Fruit fly (Drosophila melanogaster) whole organism, wandering third instar larva: ENCODE data around the gene CG6933.
A peak's percentile ranks its signal among the peaks of the same experiment; 100 is the strongest.

Source experiments
- Abd-B ChIP-seq: fragments of >200 bp; optimal IDR thresholded peaks from 2 replicates; lab custom pipeline; 2017; ENCODE audit warnings: missing biosample characterization, missing genetic modification characterization
- CG9705 ChIP-seq: fragments of 200-800 bp; sonication (Bioruptor generic); optimal IDR thresholded peaks from 2 replicates; lab custom pipeline; 2018; ENCODE audit warnings: missing biosample characterization, mild to moderate bottlenecking, missing genetic modification characterization
- CrebA ChIP-seq: fragments of 200-800 bp; sonication (Bioruptor generic); optimal IDR thresholded peaks from 2 replicates; lab custom pipeline; 2016; ENCODE audit warnings: missing biosample characterization, mild to moderate bottlenecking, missing genetic modification characterization, borderline replicate concordance
- Dfd ChIP-seq: fragments of >200 bp; optimal IDR thresholded peaks from 2 replicates; lab custom pipeline; 2017; ENCODE audit warnings: missing biosample characterization, missing genetic modification characterization
- Dif ChIP-seq: fragments of 200-275, 200-300 bp; sonication (Bioruptor generic); optimal IDR thresholded peaks from 2 replicates; lab custom pipeline; 2018; ENCODE audit warnings: missing biosample characterization, missing genetic modification characterization; ENCODE audit not compliant: partially characterized antibody
- GATAd ChIP-seq: sonication (Bioruptor generic); optimal IDR thresholded peaks from 2 replicates; lab custom pipeline; 2016; ENCODE audit warnings: missing biosample characterization, missing genetic modification characterization
- Myc ChIP-seq: fragments of >200 bp; optimal IDR thresholded peaks from 2 replicates; lab custom pipeline; 2017
- N ChIP-seq: fragments of >200 bp; optimal IDR thresholded peaks from 2 replicates; lab custom pipeline; 2018; ENCODE audit warnings: missing biosample characterization, missing external identifiers, missing genetic modification characterization
- Rel ChIP-seq, 2 experiments: fragments of 200-800 bp; sonication (Bioruptor generic) in 1 of 2; optimal IDR thresholded peaks; 2 replicates in 1 of 2; 3 replicates in 1 of 2; lab custom pipeline; 2016 to 2019; ENCODE audit warnings: mild to moderate bottlenecking in 2 of 2, missing biosample characterization in 2 of 2, missing genetic modification characterization in 2 of 2, moderate library complexity in 1 of 2
- dmrt93B ChIP-seq: fragments of 200-800 bp; sonication (Bioruptor generic); optimal IDR thresholded peaks from 2 replicates; lab custom pipeline; 2018; ENCODE audit warnings: missing biosample characterization, mild to moderate bottlenecking, missing genetic modification characterization
- dsf ChIP-seq: sonication (Bioruptor generic); optimal IDR thresholded peaks from 2 replicates; lab custom pipeline; 2016; ENCODE audit warnings: missing biosample characterization, missing genetic modification characterization, borderline replicate concordance
- ey ChIP-seq: fragments of 200-800 bp; sonication (Bioruptor generic); optimal IDR thresholded peaks from 2 replicates; lab custom pipeline; 2016; ENCODE audit warnings: missing biosample characterization, missing genetic modification characterization
- foxo ChIP-seq, 2 experiments: fragments of 200-800 bp; sonication (Bioruptor generic); optimal IDR thresholded peaks; 2 replicates in 1 of 2; 3 replicates in 1 of 2; lab custom pipeline; 2016 to 2017; ENCODE audit warnings: missing biosample characterization in 2 of 2, missing genetic modification characterization in 2 of 2
- fru ChIP-seq: fragments of 200-800 bp; sonication (Bioruptor generic); optimal IDR thresholded peaks from 3 replicates; lab custom pipeline; 2016; ENCODE audit warnings: missing biosample characterization, mild to moderate bottlenecking, missing genetic modification characterization
- jim ChIP-seq: fragments of 175-275, 200-325 bp; sonication (Bioruptor generic); optimal IDR thresholded peaks from 2 replicates; lab custom pipeline; 2016; ENCODE audit warnings: missing biosample characterization, mild to moderate bottlenecking, missing genetic modification characterization
- psq ChIP-seq: fragments of 200-800 bp; sonication (Bioruptor generic); optimal IDR thresholded peaks from 3 replicates; lab custom pipeline; 2017; ENCODE audit warnings: missing biosample characterization, mild to moderate bottlenecking, missing genetic modification characterization, moderate library complexity
- sage ChIP-seq: fragments of 200-800 bp; sonication (Bioruptor generic); optimal IDR thresholded peaks from 2 replicates; lab custom pipeline; 2016; ENCODE audit warnings: missing biosample characterization, mild to moderate bottlenecking, missing genetic modification characterization
- sv ChIP-seq: fragments of 200-800 bp; sonication (Bioruptor generic); optimal IDR thresholded peaks from 3 replicates; lab custom pipeline; 2016; ENCODE audit warnings: missing biosample characterization, missing genetic modification characterization

The CG6933 gene

dm6 chr3L:20183345-20184088 is 36.7 kb downstream of the CG6933 start (continued):
- peak; percentile 12 for TF ChIP-seq dmrt93B

dm6 chr3L:20182799-20183198 is 37.4 kb downstream of the CG6933 start:
- TF ChIP-seq psq = no peak
- TF ChIP-seq Dfd (GFP tag; lab: Kevin White, UChicago) = peak; percentile 71

- TF ChIP-seq sage (GFP tag; lab: Kevin White, UChicago) (no peak), GATAd (GFP tag; lab: Kevin White, UChicago) (no peak), CrebA (GFP tag; lab: Kevin White, UChicago) (no peak), Myc (no peak), dsf (GFP tag; lab: Kevin White, UChicago) (no peak), Rel (GFP tag; optimal IDR thresholded peaks at IDR 0.05; lab: Kevin White, UChicago) (no peak), Rel (tag; optimal IDR thresholded peaks at IDR 0.05; lab: Kevin White, UChicago) (no peak), foxo (GFP tag; optimal IDR thresholded peaks at IDR 0.05; lab: Kevin White, UChicago) (no peak), Abd-B (GFP tag; lab: Kevin White, UChicago) (no peak), Dif (no peak), ey (GFP tag; lab: Kevin White, UChicago) (no peak), CG9705 (GFP tag; lab: Kevin White, UChicago) (no peak)
These were observed 42.1 kb downstream of the CG6933 start for dm6 chr3L:20178101-20178500.

dm6 chr3L:20177697-20178096 is 42.5 kb downstream of the CG6933 start:
- TF ChIP-seq Dfd (GFP tag; lab: Kevin White, UChicago) (peak; percentile 86), N (no peak), psq (no peak), jim (GFP tag; lab: Kevin White, UChicago) (no peak), sage (GFP tag; lab: Kevin White, UChicago) (no peak), sv (GFP tag; lab: Kevin White, UChicago) (no peak), fru (GFP tag; lab: Kevin White, UChicago) (no peak)
- TF ChIP-seq, all 38 proteins: peak for 1
